Worm (Caenorhabditis elegans): ENCODE measurements around the gene K06H6.4.

- TF ChIP-seq C08G9.2 (tag; optimal IDR thresholded peaks at IDR 0.05) (no peak), pqm-1 (tag; optimal IDR thresholded peaks at IDR 0.05) (no peak), nhr-11 (tag; optimal IDR thresholded peaks at IDR 0.05) (no peak), hlh-30 (tag; optimal IDR thresholded peaks at IDR 0.05; ENCODE audit: insufficient read depth) (no peak), elt-2 (tag; optimal IDR thresholded peaks at IDR 0.05) (no peak), ama-1 (optimal IDR thresholded peaks at IDR 0.05) (no peak), K02D7.2 (tag; optimal IDR thresholded peaks at IDR 0.05) (no peak), C38D4.7 (GFP tag; optimal IDR thresholded peaks at IDR 0.05) (no peak), fax-1 (tag; optimal IDR thresholded peaks at IDR 0.05) (no peak)
Measured at ce11 chrV:539040-539510, 40.0 kb upstream of the K06H6.4 start, which contains the start of gene nhr-155.

Measured in whole organism, late embryonic.